Fruit fly (Drosophila melanogaster) whole organism, embryonic: ENCODE data around the gene CG10338.

Experiments used
- Bteb2 ChIP-seq: fragments of 200-800 bp; sonication (Bioruptor generic); optimal IDR thresholded peaks from 2 replicates; lab custom pipeline; 2016; ENCODE audit warnings: missing biosample characterization, missing genetic modification characterization
- CG10654 ChIP-seq: fragments of 200-800 bp; sonication (Bioruptor generic); optimal IDR thresholded peaks from 2 replicates; lab custom pipeline; 2016; ENCODE audit warnings: missing biosample characterization, missing genetic modification characterization
- CG11504 ChIP-seq: fragments of 200-800 bp; sonication (Bioruptor generic); optimal IDR thresholded peaks from 3 replicates; lab custom pipeline; 2019; ENCODE audit warnings: missing biosample characterization, mild to moderate bottlenecking, missing genetic modification characterization, moderate library complexity
- CG12155 ChIP-seq: fragments of 200-800 bp; sonication (Bioruptor generic); optimal IDR thresholded peaks from 3 replicates; lab custom pipeline; 2016; ENCODE audit warnings: missing biosample characterization, missing genetic modification characterization
- CG12299 ChIP-seq: fragments of 200-800 bp; sonication (Bioruptor generic); optimal IDR thresholded peaks from 2 replicates; lab custom pipeline; 2018; ENCODE audit warnings: missing biosample characterization, mild to moderate bottlenecking, missing genetic modification characterization
- CG12659 ChIP-seq: fragments of 200-800 bp; sonication (Bioruptor generic); optimal IDR thresholded peaks from 3 replicates; lab custom pipeline; 2017; ENCODE audit warnings: mild to moderate bottlenecking, missing biosample characterization, missing genetic modification reagents, missing genetic modification characterization
- CG13287 ChIP-seq: fragments of 200-800 bp; sonication (Bioruptor generic); IDR thresholded peaks from 2 replicates; pipeline ENCODE4 v1.3.6; 2022; ENCODE audit warnings: missing biosample characterization, missing genetic modification characterization; ENCODE audit not compliant: partially characterized antibody
- CG13775 ChIP-seq: fragments of 200-800 bp; sonication (Bioruptor generic); optimal IDR thresholded peaks from 3 replicates; lab custom pipeline; 2017; ENCODE audit warnings: missing biosample characterization, mild to moderate bottlenecking, missing genetic modification characterization
- CG16863 ChIP-seq: fragments of 200-800 bp; sonication (Bioruptor generic); optimal IDR thresholded peaks from 3 replicates; lab custom pipeline; 2016; ENCODE audit warnings: missing biosample characterization, missing genetic modification characterization
- CG17361 ChIP-seq: fragments of 200-800 bp; sonication (Bioruptor generic); IDR thresholded peaks from 3 replicates; pipeline ENCODE4 v1.3.6; 2022; ENCODE audit warnings: missing biosample characterization, missing genetic modification characterization
- CG2120 ChIP-seq: fragments of 200-800 bp; sonication (Bioruptor generic); optimal IDR thresholded peaks from 3 replicates; lab custom pipeline; 2016; ENCODE audit warnings: missing biosample characterization, missing genetic modification characterization
- CG3163 ChIP-seq: fragments of 200-800 bp; sonication (Bioruptor generic); optimal IDR thresholded peaks from 3 replicates; lab custom pipeline; 2016; ENCODE audit warnings: missing biosample characterization, missing genetic modification characterization
- CG3847 ChIP-seq: fragments of 200-800 bp; sonication (Bioruptor generic); IDR thresholded peaks from 2 replicates; pipeline ENCODE4 v1.3.6; 2022; ENCODE audit warnings: missing biosample characterization, missing genetic modification characterization
- CG43689 ChIP-seq: fragments of 200-800 bp; sonication (Bioruptor generic); IDR thresholded peaks from 2 replicates; pipeline ENCODE4 v1.3.6; 2022; ENCODE audit warnings: missing biosample characterization, missing genetic modification characterization
- CG6791 ChIP-seq: fragments of 200-800 bp; sonication (Bioruptor generic); IDR thresholded peaks from 3 replicates; pipeline ENCODE4 v1.3.6; 2022; ENCODE audit warnings: missing biosample characterization, missing genetic modification characterization; ENCODE audit not compliant: partially characterized antibody
- CG7556 ChIP-seq: fragments of 200-800 bp; sonication (Bioruptor generic); optimal IDR thresholded peaks from 2 replicates; lab custom pipeline; 2017; ENCODE audit warnings: missing biosample characterization, mild to moderate bottlenecking, missing genetic modification characterization
- CG8359 ChIP-seq: fragments of 200-800 bp; sonication (Bioruptor generic); optimal IDR thresholded peaks from 2 replicates; lab custom pipeline; 2017; ENCODE audit warnings: missing biosample characterization, mild to moderate bottlenecking, missing genetic modification characterization, borderline replicate concordance
- CG9817 ChIP-seq: fragments of 200-800 bp; sonication (Bioruptor generic); optimal IDR thresholded peaks from 2 replicates; lab custom pipeline; 2018; ENCODE audit warnings: missing biosample characterization, mild to moderate bottlenecking, missing genetic modification characterization, moderate library complexity
- Dp ChIP-seq: fragments of 200-800 bp; sonication (Bioruptor generic); optimal IDR thresholded peaks from 2 replicates; lab custom pipeline; 2018; ENCODE audit warnings: missing biosample characterization, mild to moderate bottlenecking, missing genetic modification characterization, moderate library complexity
- Dref ChIP-seq: fragments of 200-800 bp; sonication (Bioruptor generic); IDR thresholded peaks from 2 replicates; pipeline ENCODE4 v1.3.6; 2022; ENCODE audit warnings: missing biosample characterization, missing genetic modification characterization
- E2f2 ChIP-seq: fragments of 200-800 bp; sonication (Bioruptor generic); IDR thresholded peaks from 2 replicates; pipeline ENCODE4 v1.3.6; 2022; ENCODE audit warnings: missing biosample characterization, missing genetic modification characterization
- Fer3 ChIP-seq: fragments of 200-800 bp; sonication (Bioruptor generic); optimal IDR thresholded peaks from 2 replicates; lab custom pipeline; 2018; ENCODE audit warnings: missing biosample characterization, mild to moderate bottlenecking, missing genetic modification characterization, moderate library complexity
- HmgD ChIP-seq: fragments of 200-800 bp; sonication (Bioruptor generic); optimal IDR thresholded peaks from 3 replicates; lab custom pipeline; 2016; ENCODE audit warnings: missing biosample characterization, missing genetic modification characterization
- Hr78 ChIP-seq, 2 experiments: fragments of 200-800 bp in 1 of 2; fragments of >200 bp in 1 of 2; sonication (Bioruptor generic) in 1 of 2; optimal IDR thresholded peaks; 2 replicates each; lab custom pipeline; 2017 to 2019; ENCODE audit warnings: missing biosample characterization in 2 of 2, missing genetic modification characterization in 2 of 2, mild to moderate bottlenecking in 1 of 2, moderate library complexity in 1 of 2
- Lhr ChIP-seq: fragments of 200-800 bp; sonication (Bioruptor generic); optimal IDR thresholded peaks from 3 replicates; lab custom pipeline; 2017; ENCODE audit warnings: mild to moderate bottlenecking, missing biosample characterization, missing genetic modification reagents, missing genetic modification characterization
- Lim3 ChIP-seq: fragments of 200-800 bp; sonication (Bioruptor generic); IDR thresholded peaks from 2 replicates; pipeline ENCODE4 v1.3.6; 2022; ENCODE audit warnings: missing biosample characterization, missing genetic modification characterization
- MBD-R2 ChIP-seq: fragments of 200-800 bp; sonication (Bioruptor generic); IDR thresholded peaks from 2 replicates; pipeline ENCODE4 v1.3.6; 2022; ENCODE audit warnings: missing biosample characterization, missing genetic modification characterization
- Myb ChIP-seq: fragments of 200-800 bp; sonication (Bioruptor generic); optimal IDR thresholded peaks from 2 replicates; lab custom pipeline; 2016; ENCODE audit warnings: missing biosample characterization, missing genetic modification characterization
- Neu2 ChIP-seq: fragments of 200-800 bp; sonication (Bioruptor generic); optimal IDR thresholded peaks from 3 replicates; lab custom pipeline; 2016; ENCODE audit warnings: missing biosample characterization, missing genetic modification characterization, borderline replicate concordance
- Oaz ChIP-seq: fragments of 200-800 bp; sonication (Bioruptor generic); IDR thresholded peaks from 2 replicates; pipeline ENCODE4 v1.3.6; 2022; ENCODE audit warnings: missing biosample characterization, missing genetic modification characterization
- Opbp ChIP-seq: fragments of 200-800 bp; sonication (Bioruptor generic); IDR thresholded peaks from 3 replicates; pipeline ENCODE4 v1.3.6; 2022; ENCODE audit warnings: missing biosample characterization, missing genetic modification characterization; ENCODE audit not compliant: partially characterized antibody
- Six4 ChIP-seq: fragments of 200-800 bp; sonication (Bioruptor generic); optimal IDR thresholded peaks from 2 replicates; lab custom pipeline; 2016; ENCODE audit warnings: missing biosample characterization, missing genetic modification characterization
- bbx ChIP-seq: fragments of 200-800 bp; sonication (Bioruptor generic); IDR thresholded peaks from 2 replicates; pipeline ENCODE4 v1.3.6; 2022; ENCODE audit warnings: missing biosample characterization, missing genetic modification characterization; ENCODE audit not compliant: partially characterized antibody
- bowl ChIP-seq: fragments of 200-800 bp; sonication (Bioruptor generic); IDR thresholded peaks from 2 replicates; pipeline ENCODE4 v1.3.6; 2022; ENCODE audit warnings: missing biosample characterization, missing genetic modification characterization
- crol ChIP-seq: fragments of 200-800 bp; sonication (Bioruptor generic); IDR thresholded peaks from 2 replicates; pipeline ENCODE4 v1.3.6; 2022; ENCODE audit warnings: missing biosample characterization, missing genetic modification characterization
- crp ChIP-seq, 2 experiments: fragments of 200-800 bp; sonication (Bioruptor generic); optimal IDR thresholded peaks; 2 replicates in 1 of 2; 3 replicates in 1 of 2; lab custom pipeline; 2017; ENCODE audit warnings: missing biosample characterization in 2 of 2, missing genetic modification characterization in 2 of 2, mild to moderate bottlenecking in 1 of 2, moderate library complexity in 1 of 2
- cwo ChIP-seq: fragments of 200-800 bp; sonication (Bioruptor generic); optimal IDR thresholded peaks from 3 replicates; lab custom pipeline; 2017; ENCODE audit warnings: missing biosample characterization, missing genetic modification characterization, mild to moderate bottlenecking, moderate library complexity, missing genetic modification reagents
- danr ChIP-seq: fragments of 200-800 bp; sonication (Bioruptor generic); IDR thresholded peaks from 2 replicates; pipeline ENCODE4 v1.3.6; 2022; ENCODE audit warnings: missing biosample characterization, missing genetic modification characterization
- emc ChIP-seq: fragments of 200-800 bp; sonication (Bioruptor generic); optimal IDR thresholded peaks from 2 replicates; lab custom pipeline; 2016; ENCODE audit warnings: missing biosample characterization, missing genetic modification characterization
- gfzf ChIP-seq: fragments of 200-800 bp; sonication (Bioruptor generic); optimal IDR thresholded peaks from 2 replicates; lab custom pipeline; 2016; ENCODE audit warnings: missing biosample characterization, mild to moderate bottlenecking, missing genetic modification characterization, moderate library complexity
- kah ChIP-seq: fragments of 200-800 bp; sonication (Bioruptor generic); optimal IDR thresholded peaks from 2 replicates; lab custom pipeline; 2018; ENCODE audit warnings: missing biosample characterization, mild to moderate bottlenecking, missing genetic modification characterization
- lmd ChIP-seq: fragments of 200-800 bp; sonication (Bioruptor generic); IDR thresholded peaks from 2 replicates; pipeline ENCODE4 v1.3.6; 2022; ENCODE audit warnings: missing biosample characterization, missing genetic modification characterization
- pzg ChIP-seq: fragments of 200-800 bp; sonication (Bioruptor generic); optimal IDR thresholded peaks from 3 replicates; lab custom pipeline; 2018; ENCODE audit warnings: missing biosample characterization, mild to moderate bottlenecking, missing genetic modification characterization, moderate library complexity
- tin ChIP-seq: fragments of 200-800 bp; sonication (Bioruptor generic); optimal IDR thresholded peaks from 3 replicates; lab custom pipeline; 2016; ENCODE audit warnings: missing biosample characterization, missing genetic modification characterization
- ttk ChIP-seq: fragments of 200-800 bp; sonication (Bioruptor generic); IDR thresholded peaks from 2 replicates; pipeline ENCODE4 v2.1.2; 2022; ENCODE audit warnings: missing biosample characterization, missing genetic modification characterization
- unc-4 ChIP-seq: fragments of 200-800 bp; sonication (Bioruptor generic); IDR thresholded peaks from 2 replicates; pipeline ENCODE4 v1.3.6; 2022; ENCODE audit warnings: missing biosample characterization, missing genetic modification characterization; ENCODE audit not compliant: partially characterized antibody
- vnd ChIP-seq: fragments of 200-800 bp; sonication (Bioruptor generic); IDR thresholded peaks from 3 replicates; pipeline ENCODE4 v1.3.6; 2022; ENCODE audit warnings: missing biosample characterization, missing genetic modification characterization; ENCODE audit not compliant: partially characterized antibody
- zen2 ChIP-seq: fragments of 200-800 bp; sonication (Bioruptor generic); IDR thresholded peaks from 3 replicates; pipeline ENCODE4 v1.3.6; 2022; ENCODE audit warnings: missing biosample characterization, missing genetic modification characterization; ENCODE audit not compliant: partially characterized antibody

The CG10338 gene

DNA sequence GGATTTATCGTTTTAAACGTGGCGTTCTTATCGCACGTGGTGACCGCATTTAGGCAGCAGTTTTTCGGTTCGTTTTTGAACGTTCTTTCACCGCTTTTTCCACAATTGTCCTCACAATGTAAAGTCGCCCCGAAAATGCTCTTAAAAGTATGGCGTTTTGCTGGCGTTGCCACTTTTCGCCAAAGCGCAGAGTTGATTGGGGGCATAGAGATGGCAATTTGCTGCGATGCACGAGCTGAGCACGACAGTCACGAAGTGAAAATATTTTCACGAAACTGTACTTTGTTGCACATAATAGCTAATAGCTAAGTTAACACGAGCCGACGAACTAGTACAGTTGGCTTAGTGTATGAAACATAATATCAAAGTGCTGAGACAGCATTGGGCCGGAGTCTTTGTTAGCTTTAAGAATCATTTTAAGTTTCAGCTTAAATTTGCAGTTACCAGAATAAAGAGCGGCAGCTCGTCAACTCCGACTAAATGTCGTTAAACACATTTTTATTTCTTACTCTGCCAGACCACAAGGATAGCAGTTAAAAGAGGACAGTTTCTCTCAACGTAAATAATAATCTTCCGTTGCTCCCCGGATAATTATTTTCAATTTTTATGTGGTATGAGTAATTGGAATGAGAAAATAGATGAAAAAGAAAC is 6.7 kb upstream of the CG10338 start, which contains the start of gene msl-1 (continued):
- TF ChIP-seq Dref (GFP tag; lab: Robert Waterston, UW) (peak; percentile 53), CG2120 (GFP tag; lab: Kevin White, UChicago) (peak; percentile 59), Opbp (GFP tag; lab: Robert Waterston, UW) (peak; percentile 96), CG3163 (GFP tag; lab: Kevin White, UChicago) (peak; percentile 42), unc-4 (peak; percentile 77), danr (GFP tag; lab: Robert Waterston, UW) (no peak), Six4 (no peak), zen2 (GFP tag; lab: Robert Waterston, UW) (peak; percentile 95), CG8359 (no peak), Lhr (GFP tag; lab: Kevin White, UChicago) (peak; percentile 52), bowl (no peak), CG16863 (no peak), tin (GFP tag; lab: Kevin White, UChicago) (peak; percentile 33), CG13775 (peak; percentile 18), Oaz (no peak), CG11504 (tag; lab: Kevin White, UChicago) (no peak), CG7556 (GFP tag; lab: Kevin White, UChicago) (no peak), Neu2 (no peak), MBD-R2 (GFP tag; lab: Robert Waterston, UW) (peak; percentile 97), lmd (GFP tag; lab: Robert Waterston, UW) (peak; percentile 41; the same call in 1 of the 2 replicates), crp (GFP tag; optimal IDR thresholded peaks at IDR 0.05; lab: Kevin White, UChicago) (peak in 1 of 2 experiments; percentile 28), ttk (GFP tag; lab: Robert Waterston, UW) (peak; percentile 51; the same call in 1 of the 2 replicates), CG9817 (tag; lab: Kevin White, UChicago) (peak; percentile 41), CG12659 (peak; percentile 54), CG12155 (GFP tag; lab: Kevin White, UChicago) (peak; percentile 34), CG43689 (GFP tag; lab: Robert Waterston, UW) (no peak), cwo (GFP tag; lab: Kevin White, UChicago) (no peak), pzg (peak; percentile 81), gfzf (GFP tag; lab: Kevin White, UChicago) (peak; percentile 36), Bteb2 (GFP tag; lab: Kevin White, UChicago) (peak; percentile 39), CG17361 (GFP tag; lab: Robert Waterston, UW) (no peak), Dp (GFP tag; lab: Kevin White, UChicago) (peak; percentile 32), vnd (GFP tag; lab: Robert Waterston, UW) (peak; percentile 92), CG3847 (peak; percentile 73), CG12299 (tag; lab: Kevin White, UChicago) (no peak), E2f2 (GFP tag; lab: Robert Waterston, UW) (peak; percentile 44; the same call in 1 of the 2 replicates), CG13287 (GFP tag; lab: Robert Waterston, UW) (peak; percentile 90), Hr78 (GFP tag; optimal IDR thresholded peaks at IDR 0.05; lab: Kevin White, UChicago) (no peak), bbx (GFP tag; lab: Robert Waterston, UW) (peak; percentile 98), Fer3 (no peak), kah (GFP tag; lab: Kevin White, UChicago) (no peak), HmgD (GFP tag; lab: Kevin White, UChicago) (peak; percentile 79), emc (GFP tag; lab: Kevin White, UChicago) (no peak), Lim3 (GFP tag; lab: Robert Waterston, UW) (no peak), crol (no peak), CG10654 (GFP tag; lab: Kevin White, UChicago) (no peak), CG6791 (GFP tag; lab: Robert Waterston, UW) (peak; percentile 98), Myb (peak; percentile 44)
